Worm (Caenorhabditis elegans) whole organism, L4 larva: ENCODE results near the gene fli-1.

Experiments used
- F10B5.3 ChIP-seq: sonication (generic microtip); optimal IDR thresholded peaks from 2 replicates; lab custom pipeline; 2016; ENCODE audit warnings: mild to moderate bottlenecking, missing genetic modification characterization, missing compliant biosample characterization
- F44E2.7 ChIP-seq: fragments of 200-800 bp; sonication (Bioruptor generic); IDR thresholded peaks from 2 replicates; pipeline ENCODE4 v2.1.2; 2022; ENCODE audit warnings: missing genetic modification characterization, missing compliant biosample characterization
- F49E8.2 ChIP-seq: sonication (generic microtip); optimal IDR thresholded peaks from 2 replicates; lab custom pipeline; 2016; ENCODE audit warnings: missing compliant biosample characterization, mild to moderate bottlenecking, missing genetic modification characterization, borderline replicate concordance
- R02D3.7 ChIP-seq: fragments of 150-350 bp; sonication (generic microtip); optimal IDR thresholded peaks from 3 replicates; lab custom pipeline; 2014; ENCODE audit warnings: missing biosample characterization, missing genetic modification characterization
- T26A8.4 ChIP-seq: fragments of 200-800 bp; sonication (Bioruptor generic); IDR thresholded peaks from 2 replicates; pipeline ENCODE4 v1.3.6; 2022; ENCODE audit warnings: missing genetic modification characterization, missing compliant biosample characterization
- Y105C5A.15 ChIP-seq: fragments of 200-800 bp; sonication (Bioruptor generic); IDR thresholded peaks from 2 replicates; pipeline ENCODE4 v1.3.6; 2022; ENCODE audit warnings: missing genetic modification characterization, missing compliant biosample characterization
- Y48G9A.11 ChIP-seq: fragments of 200-800 bp; sonication (Bioruptor generic); IDR thresholded peaks from 2 replicates; pipeline ENCODE4 v1.3.6; 2022; ENCODE audit warnings: missing genetic modification reagents, missing genetic modification characterization, missing compliant biosample characterization
- Y75B8A.6 ChIP-seq: fragments of 200-800 bp; sonication (Bioruptor generic); IDR thresholded peaks from 2 replicates; pipeline ENCODE4 v1.3.6; 2022; ENCODE audit warnings: missing genetic modification reagents, missing genetic modification characterization, missing compliant biosample characterization
- aly-2 ChIP-seq: sonication (generic microtip); optimal IDR thresholded peaks from 2 replicates; lab custom pipeline; 2018; ENCODE audit warnings: missing biosample characterization, missing genetic modification characterization
- ama-1 ChIP-seq: fragments of 150-350 bp; optimal IDR thresholded peaks from 2 replicates; lab custom pipeline; 2014; ENCODE audit warnings: inconsistent platforms, mixed read lengths
- arid-1 ChIP-seq: fragments of 200-800 bp; sonication (Bioruptor generic); conservative IDR thresholded peaks from 2 replicates; pipeline ENCODE4 v1.3.6; 2022; ENCODE audit warnings: missing genetic modification reagents, missing genetic modification characterization, missing compliant biosample characterization
- ceh-20 ChIP-seq: fragments of 200-800 bp; sonication (Bioruptor generic); IDR thresholded peaks from 2 replicates; pipeline ENCODE4 v1.3.6; 2022; ENCODE audit warnings: missing genetic modification reagents, missing genetic modification characterization, missing compliant biosample characterization
- ceh-44 ChIP-seq: fragments of 200-800 bp; sonication (Bioruptor generic); IDR thresholded peaks from 2 replicates; pipeline ENCODE4 v1.3.6; 2022; ENCODE audit warnings: missing genetic modification reagents, missing genetic modification characterization, missing compliant biosample characterization
- ces-1 ChIP-seq: fragments of 150-350 bp; sonication (generic microtip); optimal IDR thresholded peaks from 4 replicates; lab custom pipeline; 2014; ENCODE audit warnings: missing biosample characterization, missing genetic modification reagents, missing genetic modification characterization
- cey-2 ChIP-seq: sonication (generic microtip); optimal IDR thresholded peaks from 3 replicates; lab custom pipeline; 2017; ENCODE audit warnings: missing genetic modification characterization, mild to moderate bottlenecking, missing compliant biosample characterization, antibody characterized with exemption, borderline replicate concordance; ENCODE audit not compliant: insufficient read depth
- ctbp-1 ChIP-seq: fragments of 200-800 bp; sonication (Bioruptor generic); IDR thresholded peaks from 2 replicates; pipeline ENCODE4 v1.3.6; 2022; ENCODE audit warnings: missing genetic modification reagents, missing genetic modification characterization, missing compliant biosample characterization
- daf-16 ChIP-seq, 3 experiments: sonication (generic microtip); optimal IDR thresholded peaks; 2 replicates each; lab custom pipeline; 2016 to 2017; ENCODE audit warnings: missing genetic modification characterization in 3 of 3, missing genetic modification reagents in 3 of 3, mild to moderate bottlenecking in 2 of 3, missing compliant biosample characterization in 2 of 3, missing biosample characterization in 1 of 3, moderate library complexity in 1 of 3
- daf-19 ChIP-seq: fragments of 200-800 bp; sonication (Bioruptor generic); conservative IDR thresholded peaks from 2 replicates; pipeline ENCODE4 v1.3.6; 2022; ENCODE audit warnings: missing genetic modification characterization, missing compliant biosample characterization
- duxl-1 ChIP-seq: sonication (generic microtip); optimal IDR thresholded peaks from 2 replicates; lab custom pipeline; 2016; ENCODE audit warnings: mild to moderate bottlenecking, missing genetic modification characterization, moderate library complexity, missing compliant biosample characterization; ENCODE audit not compliant: poor library complexity
- egl-27 ChIP-seq: sonication (generic microtip); optimal IDR thresholded peaks from 3 replicates; lab custom pipeline; 2017; ENCODE audit warnings: missing biosample characterization, missing genetic modification reagents, missing genetic modification characterization
- egl-43 ChIP-seq: fragments of 200-800 bp; sonication (Bioruptor generic); IDR thresholded peaks from 2 replicates; pipeline ENCODE4 v1.3.6; 2022; ENCODE audit warnings: missing genetic modification reagents, missing genetic modification characterization, missing compliant biosample characterization
- hlh-30 ChIP-seq: sonication (generic microtip); optimal IDR thresholded peaks from 2 replicates; lab custom pipeline; 2017; ENCODE audit warnings: antibody characterized with exemption, mild to moderate bottlenecking, missing genetic modification characterization, missing compliant biosample characterization; ENCODE audit not compliant: insufficient read depth
- jun-1 ChIP-seq: fragments of 150-350 bp; optimal IDR thresholded peaks from 2 replicates; lab custom pipeline; 2014; ENCODE audit warnings: missing biosample characterization, missing genetic modification reagents, missing genetic modification characterization
- lin-13 ChIP-seq: fragments of 150-350 bp; optimal IDR thresholded peaks from 2 replicates; lab custom pipeline; 2014; ENCODE audit warnings: missing biosample characterization, missing genetic modification reagents, missing genetic modification characterization
- lin-29 ChIP-seq: fragments of 200-800 bp; sonication (Bioruptor generic); IDR thresholded peaks from 2 replicates; pipeline ENCODE4 v1.3.6; 2022; ENCODE audit warnings: missing genetic modification reagents, missing genetic modification characterization, missing compliant biosample characterization
- lin-38 ChIP-seq: fragments of 200-800 bp; sonication (Bioruptor generic); IDR thresholded peaks from 2 replicates; pipeline ENCODE4 v1.3.6; 2022; ENCODE audit warnings: missing genetic modification reagents, missing genetic modification characterization, missing compliant biosample characterization
- lin-39 ChIP-seq: fragments of 150-350 bp; optimal IDR thresholded peaks from 2 replicates; lab custom pipeline; 2014; ENCODE audit warnings: missing biosample characterization, missing genetic modification reagents, missing genetic modification characterization
- lir-3 ChIP-seq: sonication (generic microtip); optimal IDR thresholded peaks from 2 replicates; lab custom pipeline; 2016; ENCODE audit warnings: mild to moderate bottlenecking, missing genetic modification characterization, missing compliant biosample characterization
- madf-9 ChIP-seq: fragments of 200-800 bp; sonication (Bioruptor generic); conservative IDR thresholded peaks from 2 replicates; pipeline ENCODE4 v1.3.6; 2022; ENCODE audit warnings: missing genetic modification reagents, missing genetic modification characterization, missing compliant biosample characterization
- nhr-102 ChIP-seq: sonication (generic microtip); optimal IDR thresholded peaks from 2 replicates; lab custom pipeline; 2016; ENCODE audit warnings: mild to moderate bottlenecking, missing genetic modification characterization, moderate library complexity, missing compliant biosample characterization
- nhr-237 ChIP-seq: sonication (generic microtip); optimal IDR thresholded peaks from 2 replicates; lab custom pipeline; 2017; ENCODE audit warnings: missing biosample characterization, missing genetic modification characterization
- nhr-28 ChIP-seq: fragments of 150-350 bp; optimal IDR thresholded peaks from 2 replicates; lab custom pipeline; 2014; ENCODE audit warnings: missing biosample characterization, missing genetic modification characterization
- nhr-42 ChIP-seq: fragments of 200-800 bp; sonication (Bioruptor generic); IDR thresholded peaks from 2 replicates; pipeline ENCODE4 v1.3.6; 2022; ENCODE audit warnings: missing genetic modification characterization, missing compliant biosample characterization
- nhr-48 ChIP-seq: sonication (generic microtip); optimal IDR thresholded peaks from 2 replicates; lab custom pipeline; 2016; ENCODE audit warnings: mild to moderate bottlenecking, missing genetic modification characterization, missing compliant biosample characterization
- nhr-76 ChIP-seq: fragments of 150-350 bp; optimal IDR thresholded peaks from 2 replicates; lab custom pipeline; 2014; ENCODE audit warnings: missing biosample characterization, missing genetic modification characterization
- php-3 ChIP-seq: fragments of 200-800 bp; sonication (Bioruptor generic); IDR thresholded peaks from 2 replicates; pipeline ENCODE4 v1.3.6; 2022; ENCODE audit warnings: missing genetic modification reagents, missing genetic modification characterization, missing compliant biosample characterization
- saeg-2 ChIP-seq: fragments of 200-800 bp; sonication (Bioruptor generic); IDR thresholded peaks from 2 replicates; pipeline ENCODE4 v1.3.6; 2022; ENCODE audit warnings: missing genetic modification reagents, missing genetic modification characterization, missing compliant biosample characterization
- sdz-12 ChIP-seq: fragments of 200-800 bp; sonication (Bioruptor generic); optimal IDR thresholded peaks from 2 replicates; lab custom pipeline; 2018; ENCODE audit warnings: mild to moderate bottlenecking, missing genetic modification characterization, missing compliant biosample characterization
- set-16 ChIP-seq: fragments of 200-800 bp; sonication (Bioruptor generic); IDR thresholded peaks from 2 replicates; pipeline ENCODE4 v1.3.6; 2022; ENCODE audit warnings: missing genetic modification reagents, missing genetic modification characterization, missing compliant biosample characterization
- skn-1 ChIP-seq: fragments of 150-350 bp; optimal IDR thresholded peaks from 2 replicates; lab custom pipeline; 2014; ENCODE audit warnings: missing biosample characterization, missing genetic modification characterization
- snpc-4 ChIP-seq: fragments of 150-350 bp; optimal IDR thresholded peaks from 2 replicates; lab custom pipeline; 2014; ENCODE audit warnings: missing biosample characterization, missing genetic modification characterization
- spr-1 ChIP-seq: sonication (generic microtip); optimal IDR thresholded peaks from 2 replicates; lab custom pipeline; 2016; ENCODE audit warnings: mild to moderate bottlenecking, missing genetic modification characterization, missing compliant biosample characterization
- spr-3 ChIP-seq: fragments of 200-800 bp; sonication (Bioruptor generic); optimal IDR thresholded peaks from 2 replicates; lab custom pipeline; 2018; ENCODE audit warnings: mild to moderate bottlenecking, missing genetic modification characterization, missing compliant biosample characterization
- tra-1 ChIP-seq: fragments of 200-800 bp; sonication (Bioruptor generic); IDR thresholded peaks from 2 replicates; pipeline ENCODE4 v1.3.6; 2022; ENCODE audit warnings: missing genetic modification reagents, missing genetic modification characterization, missing compliant biosample characterization
- unc-62 ChIP-seq, 3 experiments: fragments of 150-350 bp in 1 of 3; sonication (generic microtip); optimal IDR thresholded peaks in 2 of 3; peaks in 1 of 3; 1 replicate in 1 of 3; 2 replicates in 2 of 3; lab custom pipeline; 2014 to 2017; ENCODE audit warnings: missing biosample characterization in 3 of 3, missing genetic modification characterization in 3 of 3, missing genetic modification reagents in 3 of 3, missing genotype in 1 of 3
- zag-1 ChIP-seq: fragments of 150-350 bp; optimal IDR thresholded peaks from 2 replicates; lab custom pipeline; 2014; ENCODE audit warnings: missing biosample characterization, missing genetic modification characterization
- zip-11 ChIP-seq: fragments of 200-800 bp; sonication (Bioruptor generic); IDR thresholded peaks from 2 replicates; pipeline ENCODE4 v1.3.6; 2022; ENCODE audit warnings: missing genetic modification characterization, missing compliant biosample characterization

Gene fli-1

DNA sequence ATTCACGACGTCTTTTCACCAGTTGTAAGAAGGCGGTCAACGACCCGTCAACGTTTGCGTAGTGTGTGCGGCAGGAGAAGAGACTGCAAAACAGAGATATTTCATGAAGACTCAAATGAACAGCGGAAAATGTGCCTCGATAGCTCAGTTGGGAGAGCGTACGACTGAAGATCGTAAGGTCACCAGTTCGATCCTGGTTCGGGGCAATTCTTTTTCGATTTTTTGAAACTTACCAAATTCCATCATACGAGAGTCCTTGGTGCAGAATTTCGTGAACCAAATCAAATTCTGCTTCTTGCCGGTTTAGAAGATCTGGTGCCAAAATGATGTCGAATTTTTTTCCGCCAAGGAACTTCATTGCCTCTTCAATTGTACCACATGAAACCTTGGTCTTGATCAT lies 30.6 kb downstream of the fli-1 start (continued):
- TF ChIP-seq spr-1 (tag; lab: Kevin White, UChicago) = no peak
- no peak for TF ChIP-seq F49E8.2 (tag; lab: Kevin White, UChicago)
- no peak for TF ChIP-seq Y75B8A.6 (GFP tag; lab: Robert Waterston, UW)
- TF ChIP-seq F44E2.7 = no peak
- no peak for TF ChIP-seq lir-3
- peak; percentile 72 for TF ChIP-seq ama-1 (lab: Kevin White, UChicago)
- no peak for TF ChIP-seq Y105C5A.15 (GFP tag; lab: Robert Waterston, UW)
- peak; percentile 51; the same call in 1 of the 2 replicates for TF ChIP-seq ctbp-1
- TF ChIP-seq lin-29 (GFP tag; lab: Robert Waterston, UW) = no peak
- no peak for TF ChIP-seq jun-1 (tag; lab: Kevin White, UChicago)
- TF ChIP-seq daf-16 (GFP tag; optimal IDR thresholded peaks at IDR 0.05; lab: Kevin White, UChicago) = peak in 1 of 2 experiments; percentile 37
- peak; percentile 26 for TF ChIP-seq daf-16 (tag; optimal IDR thresholded peaks at IDR 0.05; lab: Kevin White, UChicago)
- TF ChIP-seq, all 104 proteins: peak for 38

DNA sequence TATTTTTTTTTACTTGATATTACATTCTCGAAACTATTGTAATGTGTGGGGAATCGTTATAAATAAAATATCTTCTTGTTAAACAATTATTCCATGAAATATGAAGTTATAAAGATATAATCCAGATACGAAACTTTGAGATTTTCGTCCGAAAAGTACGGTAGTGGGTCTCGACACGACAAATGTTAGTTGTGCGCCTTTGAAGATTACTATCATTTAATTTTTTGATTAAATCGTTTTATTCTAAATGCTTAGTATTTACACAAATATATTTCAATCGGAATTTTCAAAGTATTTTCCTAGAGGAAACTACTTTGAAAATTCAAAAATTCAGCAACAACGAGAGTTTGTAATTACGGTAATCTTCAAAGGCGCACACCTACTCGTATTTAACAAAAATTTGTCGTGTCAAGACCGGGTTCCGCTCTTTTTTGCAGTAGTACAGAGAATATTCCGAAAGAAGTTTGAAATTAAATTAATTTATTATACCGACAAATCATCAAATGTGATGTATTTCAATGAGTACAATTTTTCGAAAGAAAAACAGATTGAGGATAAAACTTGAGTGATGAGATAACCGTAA lies 31.3 kb downstream of the fli-1 start:
- no peak for TF ChIP-seq nhr-42 (GFP tag; lab: Robert Waterston, UW)
- no peak for TF ChIP-seq ceh-44
- TF ChIP-seq T26A8.4 (GFP tag; lab: Robert Waterston, UW) = peak; percentile 25; the same call in 1 of the 2 replicates
- TF ChIP-seq lin-39 = no peak
- TF ChIP-seq php-3 (GFP tag; lab: Robert Waterston, UW) = no peak
- TF ChIP-seq F44E2.7 = no peak
- no peak for TF ChIP-seq tra-1
- no peak for TF ChIP-seq skn-1 (tag; lab: Kevin White, UChicago)
- TF ChIP-seq F49E8.2 (tag; lab: Kevin White, UChicago) = no peak
- TF ChIP-seq unc-62 (GFP tag; optimal IDR thresholded peaks at IDR 0.05 in 1 of 2; lab: Kevin White, UChicago) = no peak
- no peak for TF ChIP-seq unc-62 (tag; optimal IDR thresholded peaks at IDR 0.05; lab: Kevin White, UChicago)
- TF ChIP-seq nhr-102 (tag; lab: Kevin White, UChicago) = no peak
- no peak for TF ChIP-seq egl-43
- TF ChIP-seq ceh-20 = no peak
- TF ChIP-seq daf-19 (GFP tag; lab: Robert Waterston, UW) = no peak
- TF ChIP-seq zag-1 (tag; lab: Kevin White, UChicago) = no peak
- no peak for TF ChIP-seq spr-3 (GFP tag; lab: Kevin White, UChicago)
- no peak for TF ChIP-seq zip-11 (GFP tag; lab: Robert Waterston, UW)
- no peak for TF ChIP-seq F10B5.3 (tag; lab: Kevin White, UChicago)
- TF ChIP-seq daf-16 (GFP tag; optimal IDR thresholded peaks at IDR 0.05; lab: Kevin White, UChicago) = no peak
- peak; percentile 44 for TF ChIP-seq daf-16 (tag; optimal IDR thresholded peaks at IDR 0.05; lab: Kevin White, UChicago)
- TF ChIP-seq lin-13 (GFP tag; lab: Kevin White, UChicago) = no peak
- no peak for TF ChIP-seq saeg-2 (GFP tag; lab: Robert Waterston, UW)
- no peak for TF ChIP-seq Y48G9A.11
- TF ChIP-seq duxl-1 (tag; lab: Kevin White, UChicago) = no peak
- TF ChIP-seq set-16 (GFP tag; lab: Robert Waterston, UW) = no peak
- no peak for TF ChIP-seq madf-9 (GFP tag; lab: Robert Waterston, UW)
- TF ChIP-seq snpc-4 (tag; lab: Kevin White, UChicago) = no peak
- no peak for TF ChIP-seq ces-1 (GFP tag; lab: Kevin White, UChicago)
- TF ChIP-seq lir-3 = no peak
- no peak for TF ChIP-seq sdz-12
- TF ChIP-seq aly-2 (tag; lab: Kevin White, UChicago) = no peak
- TF ChIP-seq arid-1 (GFP tag; lab: Robert Waterston, UW) = no peak
- TF ChIP-seq lin-29 (GFP tag; lab: Robert Waterston, UW) = no peak
- TF ChIP-seq egl-27 = no peak
- TF ChIP-seq hlh-30 (tag; lab: Kevin White, UChicago) = peak; percentile 16
- no peak for TF ChIP-seq nhr-48 (tag; lab: Kevin White, UChicago)
- TF ChIP-seq lin-38 (GFP tag; lab: Robert Waterston, UW) = peak; percentile 30; the same call in 1 of the 2 replicates
- TF ChIP-seq R02D3.7 (tag; lab: Kevin White, UChicago) = no peak
- TF ChIP-seq cey-2 (tag; lab: Kevin White, UChicago) = no peak
- 0 out of 2 replicates have a peak, but pooled peaks have one; percentile 6 for TF ChIP-seq Y75B8A.6 (GFP tag; lab: Robert Waterston, UW)
- TF ChIP-seq nhr-28 (tag; lab: Kevin White, UChicago) = no peak
- no peak for TF ChIP-seq nhr-76 (tag; lab: Kevin White, UChicago)
- TF ChIP-seq nhr-237 (tag; lab: Kevin White, UChicago) = no peak
